Worm (Caenorhabditis elegans) whole organism, L4 larva: ENCODE data around the gene mnk-1.

Experiments
- D1046.2 ChIP-seq: fragments of 200-800 bp; sonication (Bioruptor generic); IDR thresholded peaks from 2 replicates; pipeline ENCODE4 v1.3.6; 2022; ENCODE audit warnings: missing genetic modification characterization, missing compliant biosample characterization
- F37D6.2 ChIP-seq: sonication (generic microtip); optimal IDR thresholded peaks from 2 replicates; lab custom pipeline; 2016; ENCODE audit warnings: mild to moderate bottlenecking, missing genetic modification characterization, missing compliant biosample characterization
- T20F7.1 ChIP-seq: fragments of 200-800 bp; sonication (Bioruptor generic); optimal IDR thresholded peaks from 2 replicates; lab custom pipeline; 2018; ENCODE audit warnings: mild to moderate bottlenecking, missing genetic modification characterization, missing compliant biosample characterization
- T26A8.4 ChIP-seq: fragments of 200-800 bp; sonication (Bioruptor generic); IDR thresholded peaks from 2 replicates; pipeline ENCODE4 v1.3.6; 2022; ENCODE audit warnings: missing genetic modification characterization, missing compliant biosample characterization
- Y48G9A.11 ChIP-seq: fragments of 200-800 bp; sonication (Bioruptor generic); IDR thresholded peaks from 2 replicates; pipeline ENCODE4 v1.3.6; 2022; ENCODE audit warnings: missing genetic modification reagents, missing genetic modification characterization, missing compliant biosample characterization
- Y75B8A.6 ChIP-seq: fragments of 200-800 bp; sonication (Bioruptor generic); IDR thresholded peaks from 2 replicates; pipeline ENCODE4 v1.3.6; 2022; ENCODE audit warnings: missing genetic modification reagents, missing genetic modification characterization, missing compliant biosample characterization
- ZK546.5 ChIP-seq, 2 experiments: sonication (generic microtip); optimal IDR thresholded peaks; 2 replicates each; lab custom pipeline; 2017; ENCODE audit warnings: missing biosample characterization in 2 of 2, missing genetic modification characterization in 2 of 2
- ama-1 ChIP-seq: fragments of 150-350 bp; optimal IDR thresholded peaks from 2 replicates; lab custom pipeline; 2014; ENCODE audit warnings: inconsistent platforms, mixed read lengths
- arid-1 ChIP-seq: fragments of 200-800 bp; sonication (Bioruptor generic); conservative IDR thresholded peaks from 2 replicates; pipeline ENCODE4 v1.3.6; 2022; ENCODE audit warnings: missing genetic modification reagents, missing genetic modification characterization, missing compliant biosample characterization
- ceh-44 ChIP-seq: fragments of 200-800 bp; sonication (Bioruptor generic); IDR thresholded peaks from 2 replicates; pipeline ENCODE4 v1.3.6; 2022; ENCODE audit warnings: missing genetic modification reagents, missing genetic modification characterization, missing compliant biosample characterization
- cey-2 ChIP-seq: sonication (generic microtip); optimal IDR thresholded peaks from 3 replicates; lab custom pipeline; 2017; ENCODE audit warnings: missing genetic modification characterization, mild to moderate bottlenecking, missing compliant biosample characterization, antibody characterized with exemption, borderline replicate concordance; ENCODE audit not compliant: insufficient read depth
- daf-16 ChIP-seq, 3 experiments: sonication (generic microtip); optimal IDR thresholded peaks; 2 replicates each; lab custom pipeline; 2016 to 2017; ENCODE audit warnings: missing genetic modification characterization in 3 of 3, missing genetic modification reagents in 3 of 3, mild to moderate bottlenecking in 2 of 3, missing compliant biosample characterization in 2 of 3, missing biosample characterization in 1 of 3, moderate library complexity in 1 of 3
- daf-8 ChIP-seq: fragments of 200-800 bp; sonication (Bioruptor generic); IDR thresholded peaks from 2 replicates; pipeline ENCODE4 v1.3.6; 2022; ENCODE audit warnings: missing genetic modification characterization, missing compliant biosample characterization
- dpl-1 ChIP-seq: fragments of 150-350 bp; optimal IDR thresholded peaks from 2 replicates; lab custom pipeline; 2014; ENCODE audit warnings: missing biosample characterization, missing genetic modification reagents, missing genetic modification characterization
- dve-1 ChIP-seq: sonication (generic microtip); optimal IDR thresholded peaks from 2 replicates; lab custom pipeline; 2017; ENCODE audit warnings: antibody characterized with exemption, mild to moderate bottlenecking, missing genetic modification characterization, missing compliant biosample characterization; ENCODE audit not compliant: insufficient read depth
- fkh-10 ChIP-seq: fragments of 150-350 bp; optimal IDR thresholded peaks from 2 replicates; lab custom pipeline; 2014; ENCODE audit warnings: missing biosample characterization, missing genetic modification reagents, missing genetic modification characterization
- hlh-11 ChIP-seq: fragments of 200-800 bp; sonication (Bioruptor generic); optimal IDR thresholded peaks from 2 replicates; lab custom pipeline; 2018; ENCODE audit warnings: mild to moderate bottlenecking, missing genetic modification characterization, missing compliant biosample characterization
- jun-1 ChIP-seq: fragments of 150-350 bp; optimal IDR thresholded peaks from 2 replicates; lab custom pipeline; 2014; ENCODE audit warnings: missing biosample characterization, missing genetic modification reagents, missing genetic modification characterization
- lin-13 ChIP-seq: fragments of 150-350 bp; optimal IDR thresholded peaks from 2 replicates; lab custom pipeline; 2014; ENCODE audit warnings: missing biosample characterization, missing genetic modification reagents, missing genetic modification characterization
- lin-15B ChIP-seq: fragments of 150-350 bp; sonication (generic microtip); optimal IDR thresholded peaks from 3 replicates; lab custom pipeline; 2014; ENCODE audit warnings: missing biosample characterization, missing genetic modification characterization
- lin-38 ChIP-seq: fragments of 200-800 bp; sonication (Bioruptor generic); IDR thresholded peaks from 2 replicates; pipeline ENCODE4 v1.3.6; 2022; ENCODE audit warnings: missing genetic modification reagents, missing genetic modification characterization, missing compliant biosample characterization
- lin-39 ChIP-seq: fragments of 150-350 bp; optimal IDR thresholded peaks from 2 replicates; lab custom pipeline; 2014; ENCODE audit warnings: missing biosample characterization, missing genetic modification reagents, missing genetic modification characterization
- madf-5 ChIP-seq, 2 experiments: fragments of 200-800 bp; sonication (Bioruptor generic); IDR thresholded peaks; 2 replicates each; pipeline ENCODE4 v1.3.6; 2022; ENCODE audit warnings: missing compliant biosample characterization in 2 of 2, missing genetic modification characterization in 2 of 2
- madf-9 ChIP-seq: fragments of 200-800 bp; sonication (Bioruptor generic); conservative IDR thresholded peaks from 2 replicates; pipeline ENCODE4 v1.3.6; 2022; ENCODE audit warnings: missing genetic modification reagents, missing genetic modification characterization, missing compliant biosample characterization
- mdt-29 ChIP-seq: fragments of 200-800 bp; sonication (Bioruptor generic); IDR thresholded peaks from 2 replicates; pipeline ENCODE4 v1.3.6; 2022; ENCODE audit warnings: missing genetic modification reagents, missing genetic modification characterization, missing compliant biosample characterization
- mep-1 ChIP-seq: fragments of 150-350 bp; sonication (generic microtip); optimal IDR thresholded peaks from 3 replicates; lab custom pipeline; 2014; ENCODE audit warnings: missing biosample characterization, missing genetic modification characterization
- mes-2 ChIP-seq: sonication (generic microtip); optimal IDR thresholded peaks from 2 replicates; lab custom pipeline; 2016; ENCODE audit warnings: missing genotype, mild to moderate bottlenecking, missing genetic modification characterization, missing compliant biosample characterization; ENCODE audit not compliant: poor library complexity, severe bottlenecking
- mxl-2 ChIP-seq: fragments of 200-800 bp; sonication (Bioruptor generic); conservative IDR thresholded peaks from 2 replicates; pipeline ENCODE4 v1.3.6; 2022; ENCODE audit warnings: missing genetic modification reagents, missing genetic modification characterization, missing compliant biosample characterization
- nhr-25 ChIP-seq: sonication (generic microtip); optimal IDR thresholded peaks from 2 replicates; lab custom pipeline; 2017; ENCODE audit warnings: missing genetic modification characterization, mild to moderate bottlenecking, missing compliant biosample characterization, antibody characterized with exemption, moderate library complexity, borderline replicate concordance; ENCODE audit not compliant: insufficient read depth
- nhr-28 ChIP-seq: fragments of 150-350 bp; optimal IDR thresholded peaks from 2 replicates; lab custom pipeline; 2014; ENCODE audit warnings: missing biosample characterization, missing genetic modification characterization
- nhr-6 ChIP-seq: fragments of 150-350 bp; optimal IDR thresholded peaks from 2 replicates; lab custom pipeline; 2014; ENCODE audit warnings: missing biosample characterization, missing genetic modification characterization
- nhr-77 ChIP-seq: fragments of 150-350 bp; optimal IDR thresholded peaks from 2 replicates; lab custom pipeline; 2014; ENCODE audit warnings: missing biosample characterization, missing genetic modification characterization
- pha-4 ChIP-seq, 2 experiments: fragments of 150-350 bp in 1 of 2; fragments of 200-800 bp in 1 of 2; sonication (Bioruptor generic) in 1 of 2; IDR thresholded peaks in 1 of 2; optimal IDR thresholded peaks in 1 of 2; 2 replicates each; pipeline versions ENCODE4 v1.3.6 to Lab custom; 2014 to 2022; ENCODE audit warnings: missing genetic modification characterization in 2 of 2, missing genetic modification reagents in 2 of 2, missing biosample characterization in 1 of 2, missing compliant biosample characterization in 1 of 2
- snpc-1.2 ChIP-seq: fragments of 200-800 bp; sonication (Bioruptor generic); IDR thresholded peaks from 2 replicates; pipeline ENCODE4 v1.3.6; 2022; ENCODE audit warnings: missing genetic modification reagents, missing genetic modification characterization, missing compliant biosample characterization
- spr-3 ChIP-seq: fragments of 200-800 bp; sonication (Bioruptor generic); optimal IDR thresholded peaks from 2 replicates; lab custom pipeline; 2018; ENCODE audit warnings: mild to moderate bottlenecking, missing genetic modification characterization, missing compliant biosample characterization
- unc-62 ChIP-seq, 3 experiments: fragments of 150-350 bp in 1 of 3; sonication (generic microtip); optimal IDR thresholded peaks in 2 of 3; peaks in 1 of 3; 1 replicate in 1 of 3; 2 replicates in 2 of 3; lab custom pipeline; 2014 to 2017; ENCODE audit warnings: missing biosample characterization in 3 of 3, missing genetic modification characterization in 3 of 3, missing genetic modification reagents in 3 of 3, missing genotype in 1 of 3
- zag-1 ChIP-seq: fragments of 150-350 bp; optimal IDR thresholded peaks from 2 replicates; lab custom pipeline; 2014; ENCODE audit warnings: missing biosample characterization, missing genetic modification characterization
- zfp-2 ChIP-seq: sonication (generic microtip); optimal IDR thresholded peaks from 2 replicates; lab custom pipeline; 2016; ENCODE audit warnings: mild to moderate bottlenecking, missing genetic modification characterization, missing compliant biosample characterization
- zfp-3 ChIP-seq: fragments of 200-800 bp; sonication (Bioruptor generic); conservative IDR thresholded peaks from 2 replicates; pipeline ENCODE4 v1.3.6; 2022; ENCODE audit warnings: missing genetic modification reagents, missing genetic modification characterization, missing compliant biosample characterization
- zip-2 ChIP-seq: fragments of 150-350 bp; optimal IDR thresholded peaks from 2 replicates; lab custom pipeline; 2014; ENCODE audit warnings: missing biosample characterization, missing genetic modification characterization
- ztf-11 ChIP-seq: fragments of 150-350 bp; optimal IDR thresholded peaks from 2 replicates; lab custom pipeline; 2014; ENCODE audit warnings: missing biosample characterization, missing genetic modification characterization
- ztf-7 ChIP-seq: fragments of 150-350 bp; optimal IDR thresholded peaks from 2 replicates; lab custom pipeline; 2014; ENCODE audit warnings: missing biosample characterization, missing genetic modification characterization

The mnk-1 gene

ce11 chrII:10505949-10506348 lies 48.9 kb downstream of the mnk-1 start (continued):
- peak; percentile 71 for TF ChIP-seq nhr-25 (tag; lab: Kevin White, UChicago)
- TF ChIP-seq, all 104 proteins: peak for 3

- peak; percentile 43 for TF ChIP-seq mep-1
- TF ChIP-seq ztf-11 (tag; lab: Kevin White, UChicago) = no peak
- no peak for TF ChIP-seq nhr-77
- TF ChIP-seq hlh-11 (tag; lab: Kevin White, UChicago) = peak; percentile 25
- no peak for TF ChIP-seq daf-16 (GFP tag; optimal IDR thresholded peaks at IDR 0.05; lab: Kevin White, UChicago)
- TF ChIP-seq daf-16 (tag; optimal IDR thresholded peaks at IDR 0.05; lab: Kevin White, UChicago) = peak; percentile 6
- no peak for TF ChIP-seq pha-4 (GFP tag; IDR thresholded peaks at IDR 0.05; lab: Robert Waterston, UW)
- TF ChIP-seq pha-4 (tag; optimal IDR thresholded peaks at IDR 0.05; lab: Kevin White, UChicago) = peak; percentile 88
- no peak for TF ChIP-seq mes-2 (tag; lab: Kevin White, UChicago)
- peak; percentile 13 for TF ChIP-seq nhr-28
- peak in 1 of 2 experiments; percentile 12 for TF ChIP-seq unc-62 (GFP tag; optimal IDR thresholded peaks at IDR 0.05 in 1 of 2; lab: Kevin White, UChicago)
- TF ChIP-seq unc-62 (tag; optimal IDR thresholded peaks at IDR 0.05; lab: Kevin White, UChicago) = no peak
- no peak for TF ChIP-seq ztf-7 (tag; lab: Kevin White, UChicago)
- peak; percentile 50 for TF ChIP-seq dve-1 (tag; lab: Kevin White, UChicago)
- TF ChIP-seq, all 104 proteins: peak for 7
These were observed 50.1 kb downstream of the mnk-1 start for ce11 chrII:10504729-10505128.

- TF ChIP-seq snpc-1.2 (GFP tag; lab: Robert Waterston, UW) (no peak), nhr-28 (peak; percentile 83), arid-1 (GFP tag; lab: Robert Waterston, UW) (peak; percentile 79), zfp-2 (peak; percentile 10), pha-4 (GFP tag; IDR thresholded peaks at IDR 0.05; lab: Robert Waterston, UW) (peak; percentile 85), pha-4 (tag; optimal IDR thresholded peaks at IDR 0.05; lab: Kevin White, UChicago) (peak; percentile 32), mep-1 (peak; percentile 91), D1046.2 (no peak), madf-9 (GFP tag; lab: Robert Waterston, UW) (no peak; the same call in 1 of the 2 replicates), ztf-7 (tag; lab: Kevin White, UChicago) (peak; percentile 36), lin-39 (tag; lab: Kevin White, UChicago) (no peak), lin-15B (no peak), T26A8.4 (GFP tag; lab: Robert Waterston, UW) (peak; percentile 90), cey-2 (no peak), nhr-77 (peak; percentile 89), daf-8 (no peak), unc-62 (GFP tag; optimal IDR thresholded peaks at IDR 0.05 in 1 of 2; lab: Kevin White, UChicago) (peak in 1 of 2 experiments; percentile 85), unc-62 (tag; optimal IDR thresholded peaks at IDR 0.05; lab: Kevin White, UChicago) (no peak), lin-38 (peak; percentile 63), ceh-44 (GFP tag; lab: Robert Waterston, UW) (0 out of 2 replicates have a peak, but pooled peaks have one; percentile 42), lin-13 (GFP tag; lab: Kevin White, UChicago) (peak; percentile 47), daf-16 (GFP tag; optimal IDR thresholded peaks at IDR 0.05; lab: Kevin White, UChicago) (peak; percentile 39), daf-16 (tag; optimal IDR thresholded peaks at IDR 0.05; lab: Kevin White, UChicago) (peak; percentile 50), zfp-3 (no peak), T20F7.1 (GFP tag; lab: Kevin White, UChicago) (peak; percentile 44), dpl-1 (GFP tag; lab: Kevin White, UChicago) (peak; percentile 49), ama-1 (lab: Kevin White, UChicago) (no peak), ZK546.5 (tag; optimal IDR thresholded peaks at IDR 0.05; lab: Kevin White, UChicago) (no peak), jun-1 (tag; lab: Kevin White, UChicago) (peak; percentile 58), zip-2 (tag; lab: Kevin White, UChicago) (no peak), F37D6.2 (peak; percentile 70), nhr-6 (peak; percentile 60), Y48G9A.11 (GFP tag; lab: Robert Waterston, UW) (no peak), mxl-2 (GFP tag; lab: Robert Waterston, UW) (no peak; the same call in 1 of the 2 replicates), fkh-10 (GFP tag; lab: Kevin White, UChicago) (peak; percentile 7), spr-3 (GFP tag; lab: Kevin White, UChicago) (peak; percentile 48), madf-5 (GFP tag; IDR thresholded peaks at IDR 0.05; lab: Robert Waterston, UW) (0 out of 4 replicates have a peak, but pooled peaks of 1 of the 2 experiments have one; percentile 73), Y75B8A.6 (GFP tag; lab: Robert Waterston, UW) (no peak), zag-1 (tag; lab: Kevin White, UChicago) (no peak), mdt-29 (GFP tag; lab: Robert Waterston, UW) (no peak)
These were observed 52.3 kb downstream of the mnk-1 start, which contains the start of gene myrf-1 for ce11 chrII:10502491-10503063. TSS of gene myrf-1 (minus strand) at chrII:10502541.
